Worm (Caenorhabditis elegans) whole organism, young adult: Measurements from ENCODE around the gene clec-180.

Experiments used
- B0035.1 ChIP-seq: sonication (generic microtip); optimal IDR thresholded peaks from 2 replicates; lab custom pipeline; 2016; ENCODE audit warnings: missing genetic modification characterization, mild to moderate bottlenecking, missing compliant biosample characterization, missing genotype, missing genetic modification reagents
- B0336.3 ChIP-seq: fragments of 200-800 bp; sonication (Bioruptor generic); IDR thresholded peaks from 2 replicates; pipeline ENCODE4 v1.3.6; 2022; ENCODE audit warnings: missing genetic modification characterization, missing compliant biosample characterization
- F37B4.10 ChIP-seq: fragments of 200-800 bp; sonication (Bioruptor generic); IDR thresholded peaks from 2 replicates; pipeline ENCODE4 v1.3.6; 2022; ENCODE audit warnings: missing genetic modification characterization, missing compliant biosample characterization
- F52B5.7 ChIP-seq: sonication (generic microtip); optimal IDR thresholded peaks from 2 replicates; lab custom pipeline; 2016; ENCODE audit warnings: mild to moderate bottlenecking, missing genetic modification characterization, missing compliant biosample characterization
- K12H6.12 ChIP-seq: fragments of 200-800 bp; sonication (Bioruptor generic); optimal IDR thresholded peaks from 2 replicates; lab custom pipeline; 2018; ENCODE audit warnings: mild to moderate bottlenecking, missing genetic modification characterization, missing compliant biosample characterization
- T26A5.8 ChIP-seq: sonication (generic microtip); optimal IDR thresholded peaks from 2 replicates; lab custom pipeline; 2016; ENCODE audit warnings: missing genetic modification characterization, missing compliant biosample characterization
- Y53F4B.3 ChIP-seq: fragments of 200-800 bp; sonication (Bioruptor generic); IDR thresholded peaks from 2 replicates; pipeline ENCODE4 v1.3.6; 2022; ENCODE audit warnings: missing genetic modification reagents, missing genetic modification characterization, missing compliant biosample characterization
- ama-1 ChIP-seq, 3 experiments: fragments of 150-350 bp in 1 of 3; sonication (generic microtip) in 2 of 3; optimal IDR thresholded peaks; 2 replicates each; lab custom pipeline; 2014 to 2018; ENCODE audit warnings: missing biosample characterization in 2 of 3, missing genetic modification characterization in 2 of 3, missing genetic modification reagents in 2 of 3
- athp-1 ChIP-seq: sonication (generic microtip); optimal IDR thresholded peaks from 2 replicates; lab custom pipeline; 2017; ENCODE audit warnings: mild to moderate bottlenecking, missing genetic modification characterization, missing compliant biosample characterization
- attf-6 ChIP-seq: fragments of 200-800 bp; sonication (Bioruptor generic); IDR thresholded peaks from 2 replicates; pipeline ENCODE4 v1.3.6; 2022; ENCODE audit warnings: missing genetic modification reagents, missing genetic modification characterization, missing compliant biosample characterization
- bed-2 ChIP-seq: fragments of 200-800 bp; sonication (Bioruptor generic); IDR thresholded peaks from 2 replicates; pipeline ENCODE4 v1.3.6; 2022; ENCODE audit warnings: missing genetic modification reagents, missing genetic modification characterization, missing compliant biosample characterization
- cebp-1 ChIP-seq, 2 experiments: fragments of 200-800 bp in 1 of 2; sonication (Bioruptor generic) in 1 of 2; sonication (generic microtip) in 1 of 2; IDR thresholded peaks in 1 of 2; optimal IDR thresholded peaks in 1 of 2; 2 replicates each; pipeline versions ENCODE4 v1.3.6 to Lab custom; 2017 to 2022; ENCODE audit warnings: missing compliant biosample characterization in 2 of 2, missing genetic modification characterization in 2 of 2, mild to moderate bottlenecking in 1 of 2, missing genetic modification reagents in 1 of 2, moderate library complexity in 1 of 2
- cebp-2 ChIP-seq: fragments of 200-800 bp; sonication (Bioruptor generic); IDR thresholded peaks from 2 replicates; pipeline ENCODE4 v1.3.6; 2022; ENCODE audit warnings: missing genetic modification characterization, missing compliant biosample characterization
- ceh-40 ChIP-seq: fragments of 200-800 bp; sonication (Bioruptor generic); IDR thresholded peaks from 2 replicates; pipeline ENCODE4 v1.3.6; 2022; ENCODE audit warnings: missing genetic modification characterization, missing compliant biosample characterization
- ceh-58 ChIP-seq: fragments of 200-800 bp; sonication (Bioruptor generic); IDR thresholded peaks from 2 replicates; pipeline ENCODE4 v1.3.6; 2022; ENCODE audit warnings: missing genetic modification characterization, missing compliant biosample characterization
- ceh-91 ChIP-seq: fragments of 200-800 bp; sonication (Bioruptor generic); IDR thresholded peaks from 2 replicates; pipeline ENCODE4 v1.3.6; 2022; ENCODE audit warnings: missing genetic modification reagents, missing genetic modification characterization, missing compliant biosample characterization
- dox-1 ChIP-seq: fragments of 200-800 bp; sonication (Bioruptor generic); IDR thresholded peaks from 2 replicates; pipeline ENCODE4 v1.3.6; 2022; ENCODE audit warnings: missing genetic modification reagents, missing genetic modification characterization, missing compliant biosample characterization
- dpff-1 ChIP-seq: sonication (generic microtip); optimal IDR thresholded peaks from 2 replicates; lab custom pipeline; 2017; ENCODE audit warnings: mild to moderate bottlenecking, missing genetic modification characterization, missing compliant biosample characterization
- egl-44 ChIP-seq: fragments of 200-800 bp; sonication (Bioruptor generic); IDR thresholded peaks from 2 replicates; pipeline ENCODE4 v1.3.6; 2022; ENCODE audit warnings: missing genetic modification reagents, missing genetic modification characterization, missing compliant biosample characterization
- egrh-3 ChIP-seq: fragments of 200-800 bp; sonication (Bioruptor generic); IDR thresholded peaks from 2 replicates; pipeline ENCODE4 v1.3.6; 2022; ENCODE audit warnings: missing genetic modification reagents, missing genetic modification characterization, missing compliant biosample characterization
- ets-4 ChIP-seq: fragments of 200-800 bp; sonication (Bioruptor generic); optimal IDR thresholded peaks from 2 replicates; lab custom pipeline; 2018; ENCODE audit warnings: mild to moderate bottlenecking, missing genetic modification characterization, missing compliant biosample characterization
- fkh-3 ChIP-seq: sonication (generic microtip); optimal IDR thresholded peaks from 2 replicates; lab custom pipeline; 2016; ENCODE audit warnings: mild to moderate bottlenecking, missing genetic modification characterization, missing compliant biosample characterization
- hmg-20 ChIP-seq: fragments of 200-800 bp; sonication (Bioruptor generic); IDR thresholded peaks from 2 replicates; pipeline ENCODE4 v1.3.6; 2022; ENCODE audit warnings: missing genetic modification reagents, missing genetic modification characterization, missing compliant biosample characterization
- lag-1 ChIP-seq: fragments of 200-800 bp; sonication (Bioruptor generic); IDR thresholded peaks from 2 replicates; pipeline ENCODE4 v1.3.6; 2022; ENCODE audit warnings: missing genetic modification reagents, missing genetic modification characterization, missing compliant biosample characterization
- lir-1 ChIP-seq: fragments of 200-800 bp; sonication (Bioruptor generic); conservative IDR thresholded peaks from 2 replicates; pipeline ENCODE4 v1.3.6; 2022; ENCODE audit warnings: missing genetic modification reagents, missing genetic modification characterization, missing compliant biosample characterization
- mcd-1 ChIP-seq: fragments of 200-800 bp; sonication (Bioruptor generic); IDR thresholded peaks from 2 replicates; pipeline ENCODE4 v1.3.6; 2022; ENCODE audit warnings: missing genetic modification reagents, missing genetic modification characterization, missing compliant biosample characterization
- mes-4 ChIP-seq: sonication (generic microtip); optimal IDR thresholded peaks from 2 replicates; lab custom pipeline; 2016; ENCODE audit warnings: missing genotype, missing genetic modification characterization, missing compliant biosample characterization
- nfyb-1 ChIP-seq: fragments of 200-800 bp; sonication (Bioruptor generic); IDR thresholded peaks from 2 replicates; pipeline ENCODE4 v1.3.6; 2022; ENCODE audit warnings: missing genetic modification reagents, missing genetic modification characterization, missing compliant biosample characterization
- nhr-27 ChIP-seq: fragments of 200-800 bp; sonication (Bioruptor generic); optimal IDR thresholded peaks from 2 replicates; lab custom pipeline; 2018; ENCODE audit warnings: mild to moderate bottlenecking, missing genetic modification characterization, moderate library complexity, missing compliant biosample characterization
- nhr-90 ChIP-seq: sonication (generic microtip); optimal IDR thresholded peaks from 2 replicates; lab custom pipeline; 2016; ENCODE audit warnings: missing genotype, mild to moderate bottlenecking, missing genetic modification characterization, missing compliant biosample characterization
- pbrm-1 ChIP-seq: fragments of 200-800 bp; sonication (Bioruptor generic); IDR thresholded peaks from 2 replicates; pipeline ENCODE4 v1.3.6; 2022; ENCODE audit warnings: missing genetic modification reagents, missing genetic modification characterization, missing compliant biosample characterization
- pha-4 ChIP-seq: fragments of 150-350 bp; sonication (generic microtip); optimal IDR thresholded peaks from 2 replicates; lab custom pipeline; 2014; ENCODE audit warnings: missing biosample characterization, missing genetic modification reagents, missing genetic modification characterization
- rpc-1 ChIP-seq, 2 experiments: fragments of 150-350 bp in 1 of 2; sonication (generic microtip) in 1 of 2; optimal IDR thresholded peaks; 2 replicates each; lab custom pipeline; 2014 to 2018; ENCODE audit warnings: missing biosample characterization in 1 of 2, missing genetic modification characterization in 1 of 2, missing genetic modification reagents in 1 of 2, missing genotype in 1 of 2
- tlf-1 ChIP-seq: fragments of 200-800 bp; sonication (Bioruptor generic); optimal IDR thresholded peaks from 2 replicates; lab custom pipeline; 2018; ENCODE audit warnings: mild to moderate bottlenecking, missing genetic modification characterization, missing compliant biosample characterization
- unc-130 ChIP-seq: sonication (generic microtip); optimal IDR thresholded peaks from 2 replicates; lab custom pipeline; 2016; ENCODE audit warnings: missing genetic modification reagents, missing genetic modification characterization, missing compliant biosample characterization
- unc-62 ChIP-seq: fragments of 150-350 bp; optimal IDR thresholded peaks from 2 replicates; lab custom pipeline; 2014; ENCODE audit warnings: missing biosample characterization, missing genetic modification reagents, missing genetic modification characterization
- ztf-28 ChIP-seq: fragments of 200-800 bp; sonication (Bioruptor generic); IDR thresholded peaks from 2 replicates; pipeline ENCODE4 v1.3.6; 2022; ENCODE audit warnings: missing genetic modification reagents, missing genetic modification characterization, missing compliant biosample characterization

Gene clec-180

DNA sequence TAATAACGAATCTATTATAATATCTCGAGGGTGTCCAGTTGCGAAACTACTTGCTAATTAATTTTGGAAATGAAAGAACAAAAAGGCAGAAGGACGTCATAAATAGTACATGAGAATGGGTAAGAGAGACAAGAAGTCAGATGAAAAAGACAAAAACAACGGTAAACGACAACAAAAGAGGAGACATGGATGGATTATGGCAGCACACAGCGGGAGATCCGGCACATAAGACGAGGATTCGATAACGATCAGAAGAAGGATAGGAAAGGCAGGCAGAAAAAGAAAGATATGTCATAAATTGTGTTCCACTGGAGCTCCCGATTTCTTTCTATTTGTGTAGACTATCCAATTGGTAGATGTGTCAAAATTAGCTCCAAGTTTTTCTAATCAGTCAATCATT, 47.1 kb upstream of the clec-180 start:
- TF ChIP-seq ceh-91 (GFP tag; lab: Robert Waterston, UW), result no peak
- TF ChIP-seq ztf-28 (GFP tag; lab: Robert Waterston, UW), result no peak
- TF ChIP-seq Y53F4B.3 (GFP tag; lab: Robert Waterston, UW), result no peak
- TF ChIP-seq dox-1, result no peak
- no peak for TF ChIP-seq bed-2 (GFP tag; lab: Robert Waterston, UW)
- TF ChIP-seq ets-4 (GFP tag; lab: Kevin White, UChicago), result no peak
- no peak for TF ChIP-seq F37B4.10 (GFP tag; lab: Robert Waterston, UW)
- no peak for TF ChIP-seq pbrm-1 (GFP tag; lab: Robert Waterston, UW)
- no peak for TF ChIP-seq dpff-1 (tag; lab: Kevin White, UChicago)
- TF ChIP-seq cebp-1 (GFP tag; IDR thresholded peaks at IDR 0.05; lab: Robert Waterston, UW), result no peak
- TF ChIP-seq cebp-1 (tag; optimal IDR thresholded peaks at IDR 0.05; lab: Kevin White, UChicago), result no peak
- no peak for TF ChIP-seq nhr-90 (tag; lab: Kevin White, UChicago)
- no peak for TF ChIP-seq F52B5.7 (tag; lab: Kevin White, UChicago)
- no peak for TF ChIP-seq mes-4
- TF ChIP-seq lir-1 (GFP tag; lab: Robert Waterston, UW), result no peak
- TF ChIP-seq mcd-1, result no peak
- no peak for TF ChIP-seq athp-1 (tag; lab: Kevin White, UChicago)
- TF ChIP-seq, all 124 proteins: peak for 0

DNA sequence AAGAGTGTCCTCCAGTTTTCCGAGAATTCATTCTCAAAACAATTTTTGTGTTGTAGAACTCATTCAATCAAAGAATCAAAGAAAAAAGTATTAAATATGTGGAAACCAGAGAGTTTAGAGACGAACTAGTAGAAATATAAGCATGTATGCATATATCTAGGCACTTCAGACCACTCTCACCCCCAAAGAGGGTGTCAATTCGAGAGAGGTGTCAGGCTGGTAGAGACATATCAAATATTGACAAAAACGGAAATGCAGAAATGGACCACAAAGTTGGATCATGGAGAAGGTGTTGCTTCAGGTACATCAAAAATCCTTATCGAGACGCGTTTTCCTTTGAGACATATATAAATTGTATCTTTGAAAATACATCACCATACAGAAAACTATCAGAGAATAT, 44.9 kb upstream of the clec-180 start:
- TF ChIP-seq pha-4 (tag; lab: Kevin White, UChicago), result no peak
- TF ChIP-seq ceh-40, result no peak
- no peak for TF ChIP-seq ceh-91 (GFP tag; lab: Robert Waterston, UW)
- no peak for TF ChIP-seq rpc-1 (optimal IDR thresholded peaks at IDR 0.05; lab: Kevin White, UChicago)
- TF ChIP-seq rpc-1 (tag; optimal IDR thresholded peaks at IDR 0.05; lab: Kevin White, UChicago), result no peak
- TF ChIP-seq lag-1 (GFP tag; lab: Robert Waterston, UW), result no peak
- TF ChIP-seq unc-62 (GFP tag; lab: Kevin White, UChicago), result no peak
- TF ChIP-seq unc-130 (GFP tag; lab: Kevin White, UChicago), result no peak
- no peak for TF ChIP-seq nhr-27 (tag; lab: Kevin White, UChicago)
- TF ChIP-seq fkh-3, result no peak
- no peak for TF ChIP-seq ceh-58 (GFP tag; lab: Robert Waterston, UW)
- no peak for TF ChIP-seq egrh-3 (GFP tag; lab: Robert Waterston, UW)
- TF ChIP-seq K12H6.12, result no peak
- TF ChIP-seq egl-44, result no peak

DNA sequence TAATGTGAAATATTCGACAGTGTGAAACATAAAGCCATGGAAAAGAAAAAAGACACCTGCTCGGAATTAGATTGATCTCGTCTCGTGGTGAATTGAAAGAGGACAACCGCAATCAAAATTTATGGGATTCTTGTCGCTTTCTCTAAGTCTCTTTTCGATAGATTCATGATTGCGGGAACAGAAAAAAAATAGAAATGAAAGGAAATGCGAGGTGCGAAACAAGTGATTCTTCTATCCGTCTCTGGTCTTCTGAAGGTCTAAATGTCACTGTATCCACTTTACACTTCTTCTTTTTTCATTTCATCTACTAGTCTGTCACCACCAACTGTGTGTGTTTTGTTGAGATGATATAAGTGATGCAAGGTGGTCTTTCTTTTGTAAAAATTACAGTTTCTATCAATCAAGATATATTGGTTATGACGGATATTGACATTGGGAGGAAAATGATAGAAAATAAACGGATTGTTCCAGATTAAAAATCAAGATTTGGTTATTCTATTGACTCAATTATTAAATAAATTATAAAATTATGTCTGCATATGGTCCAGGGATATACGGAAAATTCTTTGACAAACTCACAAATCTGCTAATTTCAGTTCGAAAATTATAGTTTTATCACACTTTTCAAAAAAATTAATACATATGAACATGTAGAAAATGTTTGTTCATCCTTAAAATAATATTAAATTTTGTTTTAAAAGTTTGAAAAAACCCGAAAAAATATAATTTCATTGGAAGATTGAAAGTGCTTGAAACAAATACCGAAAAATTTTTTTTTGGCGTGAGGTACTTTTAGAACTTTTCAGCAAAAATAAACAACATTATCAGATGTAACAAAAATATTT, 38.2 kb upstream of the clec-180 start:
- TF ChIP-seq hmg-20 (GFP tag; lab: Robert Waterston, UW) (no peak), cebp-2 (no peak), attf-6 (GFP tag; lab: Robert Waterston, UW) (no peak), tlf-1 (GFP tag; lab: Kevin White, UChicago) (no peak), ceh-58 (GFP tag; lab: Robert Waterston, UW) (no peak), egrh-3 (GFP tag; lab: Robert Waterston, UW) (no peak), mcd-1 (no peak), T26A5.8 (tag; lab: Kevin White, UChicago) (no peak), B0035.1 (tag; lab: Kevin White, UChicago) (no peak), Y53F4B.3 (GFP tag; lab: Robert Waterston, UW) (no peak), nfyb-1 (no peak), ama-1 (optimal IDR thresholded peaks at IDR 0.05; lab: Kevin White, UChicago) (no peak), ama-1 (GFP tag; optimal IDR thresholded peaks at IDR 0.05; lab: Kevin White, UChicago) (no peak), F52B5.7 (tag; lab: Kevin White, UChicago) (no peak), B0336.3 (no peak)
